Worm (Caenorhabditis elegans): ENCODE measurements around the gene clec-254.

ce11 chrV:18742108-18742507, 12.1 kb downstream of the clec-254 start, which contains the start of gene clec-250:
- TF ChIP-seq lsy-2 (tag; optimal IDR thresholded peaks at IDR 0.05) = no peak
- TF ChIP-seq elt-3 (tag; optimal IDR thresholded peaks at IDR 0.05) = no peak
- no peak for TF ChIP-seq mls-2 (tag; optimal IDR thresholded peaks at IDR 0.05)
- TF ChIP-seq elt-1 (tag; optimal IDR thresholded peaks at IDR 0.05; ENCODE audit: borderline replicate concordance, insufficient read depth) = no peak

All from whole organism, mixed stage, embryonic.